Worm (Caenorhabditis elegans): ENCODE results near the gene F09E5.16.

- no peak for TF ChIP-seq scrt-1 (GFP tag; IDR thresholded peaks at IDR 0.05)
- no peak for TF ChIP-seq hmbx-1 (tag; optimal IDR thresholded peaks at IDR 0.05)
- no peak for TF ChIP-seq ama-1 (optimal IDR thresholded peaks at IDR 0.05)
- no peak for TF ChIP-seq tbx-11 (GFP tag; IDR thresholded peaks at IDR 0.05)
- no peak for TF ChIP-seq tra-4 (tag; optimal IDR thresholded peaks at IDR 0.05)
- no peak for TF ChIP-seq ets-7 (tag; optimal IDR thresholded peaks at IDR 0.05)
- no peak for TF ChIP-seq pes-1 (GFP tag; IDR thresholded peaks at IDR 0.05)
- no peak for TF ChIP-seq B0310.2 (tag; optimal IDR thresholded peaks at IDR 0.05)
- TF ChIP-seq ceh-36 (tag; optimal IDR thresholded peaks at IDR 0.05), result no peak
- TF ChIP-seq flt-1 (GFP tag; IDR thresholded peaks at IDR 0.05), result no peak
- no peak for TF ChIP-seq aly-1 (tag; optimal IDR thresholded peaks at IDR 0.05)
- TF ChIP-seq F13C5.2 (tag; optimal IDR thresholded peaks at IDR 0.05), result no peak
- no peak for TF ChIP-seq sea-1 (GFP tag; conservative IDR thresholded peaks at IDR 0.05)
These were observed 31.8 kb downstream of the F09E5.16 start for ce11 chrII:5333729-5334255.

All from whole organism, early embryonic.